Fruit fly (Drosophila melanogaster) whole organism, embryonic: ENCODE measurements around the gene CG8301.

Experiments
- Ada2b ChIP-seq: fragments of 200-800 bp; sonication (Bioruptor generic); IDR thresholded peaks from 2 replicates; pipeline ENCODE4 v1.3.6; 2022; ENCODE audit warnings: missing biosample characterization, missing genetic modification characterization
- Awh ChIP-seq: fragments of 200-800 bp; sonication (Bioruptor generic); IDR thresholded peaks from 2 replicates; pipeline ENCODE4, ENCODE4 v1.3.6; 2022; ENCODE audit warnings: missing biosample characterization, missing genetic modification characterization
- C15 ChIP-seq: fragments of 200-800 bp; sonication (Bioruptor generic); IDR thresholded peaks from 3 replicates; pipeline ENCODE4 v1.3.6; 2022; ENCODE audit warnings: missing biosample characterization, missing genetic modification characterization
- CG10147 ChIP-seq: fragments of 200-800 bp; sonication (Bioruptor generic); optimal IDR thresholded peaks from 2 replicates; lab custom pipeline; 2019; ENCODE audit warnings: missing biosample characterization, mild to moderate bottlenecking, missing genetic modification characterization, moderate library complexity
- CG11093 ChIP-seq: fragments of 200-800 bp; sonication (Bioruptor generic); IDR thresholded peaks from 3 replicates; pipeline ENCODE4 v1.3.6; 2022; ENCODE audit warnings: missing biosample characterization, missing genetic modification characterization
- CG11504 ChIP-seq: fragments of 200-800 bp; sonication (Bioruptor generic); optimal IDR thresholded peaks from 3 replicates; lab custom pipeline; 2019; ENCODE audit warnings: missing biosample characterization, mild to moderate bottlenecking, missing genetic modification characterization, moderate library complexity
- CG12659 ChIP-seq: fragments of 200-800 bp; sonication (Bioruptor generic); optimal IDR thresholded peaks from 3 replicates; lab custom pipeline; 2017; ENCODE audit warnings: mild to moderate bottlenecking, missing biosample characterization, missing genetic modification reagents, missing genetic modification characterization
- CG12744 ChIP-seq: fragments of 200-800 bp; sonication (Bioruptor generic); optimal IDR thresholded peaks from 2 replicates; lab custom pipeline; 2016; ENCODE audit warnings: missing biosample characterization, missing genetic modification characterization
- CG12942 ChIP-seq: fragments of 200-800 bp; sonication (Bioruptor generic); optimal IDR thresholded peaks from 3 replicates; lab custom pipeline; 2016; ENCODE audit warnings: missing biosample characterization, missing genetic modification characterization
- CG17912 ChIP-seq: fragments of 200-800 bp; sonication (Bioruptor generic); optimal IDR thresholded peaks from 2 replicates; lab custom pipeline; 2018; ENCODE audit warnings: missing biosample characterization, mild to moderate bottlenecking, missing genetic modification characterization
- CG1792 ChIP-seq: fragments of 200-800 bp; sonication (Bioruptor generic); optimal IDR thresholded peaks from 2 replicates; lab custom pipeline; 2016; ENCODE audit warnings: missing biosample characterization, missing genetic modification characterization
- CG2116 ChIP-seq: fragments of 200-800 bp; sonication (Bioruptor generic); optimal IDR thresholded peaks from 3 replicates; lab custom pipeline; 2018; ENCODE audit warnings: missing biosample characterization, mild to moderate bottlenecking, missing genetic modification characterization
- CG2712 ChIP-seq: fragments of 200-800 bp; optimal IDR thresholded peaks from 3 replicates; lab custom pipeline; 2019; ENCODE audit warnings: missing biosample characterization, mild to moderate bottlenecking, missing genetic modification characterization, moderate library complexity
- CG2875 ChIP-seq: fragments of 200-800 bp; sonication (Bioruptor generic); optimal IDR thresholded peaks from 2 replicates; lab custom pipeline; 2017; ENCODE audit warnings: missing biosample characterization, mild to moderate bottlenecking, missing genetic modification characterization, missing genetic modification reagents
- CG3281 ChIP-seq: fragments of 200-800 bp; sonication (Bioruptor generic); optimal IDR thresholded peaks from 3 replicates; lab custom pipeline; 2017; ENCODE audit warnings: missing biosample characterization, mild to moderate bottlenecking, missing genetic modification characterization
- CG3838 ChIP-seq: fragments of 200-800 bp; sonication (Bioruptor generic); optimal IDR thresholded peaks from 3 replicates; lab custom pipeline; 2016; ENCODE audit warnings: missing biosample characterization, missing genetic modification characterization
- CG3847 ChIP-seq: fragments of 200-800 bp; sonication (Bioruptor generic); IDR thresholded peaks from 2 replicates; pipeline ENCODE4 v1.3.6; 2022; ENCODE audit warnings: missing biosample characterization, missing genetic modification characterization
- CG3995 ChIP-seq: fragments of 200-800 bp; sonication (Bioruptor generic); optimal IDR thresholded peaks from 3 replicates; lab custom pipeline; 2016; ENCODE audit warnings: missing biosample characterization, missing genetic modification characterization
- CG4282 ChIP-seq: fragments of 200-800 bp; sonication (Bioruptor generic); optimal IDR thresholded peaks from 2 replicates; lab custom pipeline; 2016; ENCODE audit warnings: missing biosample characterization, missing genetic modification characterization
- CG4404 ChIP-seq: fragments of 200-800 bp; sonication (Bioruptor generic); IDR thresholded peaks from 2 replicates; pipeline ENCODE4 v1.3.6; 2022; ENCODE audit warnings: missing biosample characterization, missing genetic modification characterization
- CG6689 ChIP-seq: fragments of 200-800 bp; sonication (Bioruptor generic); IDR thresholded peaks from 2 replicates; pipeline ENCODE4 v1.3.6; 2022; ENCODE audit warnings: missing biosample characterization, missing genetic modification characterization
- CG8281 ChIP-seq: fragments of 200-800 bp; sonication (Bioruptor generic); optimal IDR thresholded peaks from 2 replicates; lab custom pipeline; 2018; ENCODE audit warnings: missing biosample characterization, mild to moderate bottlenecking, missing genetic modification characterization, moderate library complexity
- CG8290 ChIP-seq, 3 experiments: fragments of 200-800 bp; sonication (Bioruptor generic); optimal IDR thresholded peaks; 2 replicates each; lab custom pipeline; 2016 to 2019; ENCODE audit warnings: missing biosample characterization in 3 of 3, missing genetic modification characterization in 3 of 3, mild to moderate bottlenecking in 2 of 3, moderate library complexity in 1 of 3
- CG8359 ChIP-seq: fragments of 200-800 bp; sonication (Bioruptor generic); optimal IDR thresholded peaks from 2 replicates; lab custom pipeline; 2017; ENCODE audit warnings: missing biosample characterization, mild to moderate bottlenecking, missing genetic modification characterization, borderline replicate concordance
- CG9876 ChIP-seq: fragments of 200-800 bp; sonication (Bioruptor generic); optimal IDR thresholded peaks from 2 replicates; lab custom pipeline; 2016; ENCODE audit warnings: missing biosample characterization, missing genetic modification characterization
- E2f1 ChIP-seq: fragments of 200-800 bp; sonication (Bioruptor generic); IDR thresholded peaks from 2 replicates; pipeline ENCODE4 v1.3.6; 2022; ENCODE audit warnings: missing biosample characterization, missing genetic modification characterization
- Jarid2 ChIP-seq: fragments of 200-800 bp; sonication (Bioruptor generic); optimal IDR thresholded peaks from 3 replicates; lab custom pipeline; 2017; ENCODE audit warnings: mild to moderate bottlenecking, missing biosample characterization, missing genetic modification reagents, missing genetic modification characterization
- Mad ChIP-seq: fragments of 200-800 bp; sonication (Bioruptor generic); optimal IDR thresholded peaks from 2 replicates; lab custom pipeline; 2016; ENCODE audit warnings: missing biosample characterization, missing genetic modification characterization
- NC2α ChIP-seq: fragments of 200-800 bp; sonication (Bioruptor generic); optimal IDR thresholded peaks from 2 replicates; lab custom pipeline; 2016; ENCODE audit warnings: missing biosample characterization, missing genetic modification characterization
- NC2β ChIP-seq: fragments of 200-800 bp; sonication (Bioruptor generic); optimal IDR thresholded peaks from 2 replicates; lab custom pipeline; 2016; ENCODE audit warnings: missing biosample characterization, missing genetic modification characterization
- Oaz ChIP-seq: fragments of 200-800 bp; sonication (Bioruptor generic); IDR thresholded peaks from 2 replicates; pipeline ENCODE4 v1.3.6; 2022; ENCODE audit warnings: missing biosample characterization, missing genetic modification characterization
- Taf1 ChIP-seq: fragments of 200-800 bp; sonication (Bioruptor generic); IDR thresholded peaks from 2 replicates; pipeline ENCODE4 v1.3.6; 2022; ENCODE audit warnings: missing biosample characterization, missing genetic modification characterization
- abd-A ChIP-seq: fragments of 200-800 bp; sonication (Bioruptor generic); optimal IDR thresholded peaks from 3 replicates; lab custom pipeline; 2019; ENCODE audit warnings: missing biosample characterization, mild to moderate bottlenecking, missing genetic modification characterization, moderate library complexity
- bigmax ChIP-seq: fragments of 200-800 bp; sonication (Bioruptor generic); optimal IDR thresholded peaks from 2 replicates; lab custom pipeline; 2018; ENCODE audit warnings: missing biosample characterization, mild to moderate bottlenecking, missing genetic modification characterization
- br ChIP-seq: fragments of >200 bp; optimal IDR thresholded peaks from 2 replicates; lab custom pipeline; 2017
- cas ChIP-seq: fragments of 200-800 bp; sonication (Bioruptor generic); IDR thresholded peaks from 2 replicates; pipeline ENCODE4 v1.3.6; 2022; ENCODE audit warnings: missing biosample characterization, missing genetic modification characterization
- cwo ChIP-seq: fragments of 200-800 bp; sonication (Bioruptor generic); optimal IDR thresholded peaks from 3 replicates; lab custom pipeline; 2017; ENCODE audit warnings: missing biosample characterization, missing genetic modification characterization, mild to moderate bottlenecking, moderate library complexity, missing genetic modification reagents
- disco-r ChIP-seq: fragments of 200-800 bp; sonication (Bioruptor generic); optimal IDR thresholded peaks from 2 replicates; lab custom pipeline; 2016; ENCODE audit warnings: missing biosample characterization, missing genetic modification characterization
- dysf ChIP-seq: fragments of 200-800 bp; sonication (Bioruptor generic); IDR thresholded peaks from 3 replicates; pipeline ENCODE4 v1.3.6; 2022; ENCODE audit warnings: missing biosample characterization, missing genetic modification characterization
- ewg ChIP-seq: fragments of 200-800 bp; sonication (Bioruptor generic); optimal IDR thresholded peaks from 3 replicates; lab custom pipeline; 2017; ENCODE audit warnings: mild to moderate bottlenecking, missing biosample characterization, missing genetic modification reagents, missing genetic modification characterization
- hbn ChIP-seq: fragments of 200-800 bp; sonication (Bioruptor generic); IDR thresholded peaks from 2 replicates; pipeline ENCODE4 v1.3.6; 2022; ENCODE audit warnings: missing biosample characterization, missing genetic modification characterization; ENCODE audit not compliant: partially characterized antibody
- jing ChIP-seq: fragments of 200-800 bp; sonication (Bioruptor generic); optimal IDR thresholded peaks from 2 replicates; lab custom pipeline; 2018; ENCODE audit warnings: missing biosample characterization, mild to moderate bottlenecking, missing genetic modification characterization
- kay ChIP-seq: fragments of 200-800 bp; sonication (Bioruptor generic); optimal IDR thresholded peaks from 2 replicates; lab custom pipeline; 2016; ENCODE audit warnings: missing biosample characterization, missing genetic modification characterization
- odd ChIP-seq: fragments of 200-800 bp; sonication (Bioruptor generic); optimal IDR thresholded peaks from 2 replicates; lab custom pipeline; 2017; ENCODE audit warnings: missing biosample characterization, mild to moderate bottlenecking, missing genetic modification characterization
- pfk ChIP-seq: fragments of 200-800 bp; sonication (Bioruptor generic); optimal IDR thresholded peaks from 2 replicates; lab custom pipeline; 2018; ENCODE audit warnings: missing biosample characterization, mild to moderate bottlenecking, missing genetic modification characterization, moderate library complexity
- pho ChIP-seq: fragments of 200-800 bp; sonication (Bioruptor generic); optimal IDR thresholded peaks from 2 replicates; lab custom pipeline; 2016; ENCODE audit warnings: missing biosample characterization, missing genetic modification characterization
- salm ChIP-seq: fragments of 200-800 bp; sonication (Bioruptor generic); optimal IDR thresholded peaks from 2 replicates; lab custom pipeline; 2018; ENCODE audit warnings: missing biosample characterization, mild to moderate bottlenecking, missing genetic modification characterization
- sd ChIP-seq: fragments of 200-800 bp; sonication (Bioruptor generic); optimal IDR thresholded peaks from 3 replicates; lab custom pipeline; 2018; ENCODE audit warnings: missing biosample characterization, mild to moderate bottlenecking, missing genetic modification characterization, moderate library complexity
- sens-2 ChIP-seq: fragments of 200-800 bp; sonication (Bioruptor generic); IDR thresholded peaks from 2 replicates; pipeline ENCODE4 v1.3.6; 2022; ENCODE audit warnings: missing biosample characterization, missing genetic modification characterization
- stwl ChIP-seq: fragments of 200-800 bp; sonication (Bioruptor generic); optimal IDR thresholded peaks from 3 replicates; lab custom pipeline; 2018; ENCODE audit warnings: missing biosample characterization, mild to moderate bottlenecking, missing genetic modification characterization, moderate library complexity
- wdn ChIP-seq: fragments of 200-800 bp; sonication (Bioruptor generic); IDR thresholded peaks from 2 replicates; pipeline ENCODE4 v1.3.6; 2022; ENCODE audit warnings: missing biosample characterization, missing genetic modification characterization
- yki ChIP-seq: fragments of >200 bp; optimal IDR thresholded peaks from 3 replicates; lab custom pipeline; 2018

Gene CG8301

dm6 chr3R:9613124-9613523 is 32.0 kb downstream of the CG8301 start:
- TF ChIP-seq CG12744 (GFP tag; lab: Kevin White, UChicago) = peak; percentile 12
- peak; percentile 76 for TF ChIP-seq CG3281
- peak; percentile 47 for TF ChIP-seq pho (GFP tag; lab: Kevin White, UChicago)
- TF ChIP-seq cas = no peak
- TF ChIP-seq wdn = no peak
- 0 out of 2 replicates have a peak, but pooled peaks have one; percentile 44 for TF ChIP-seq Awh (GFP tag; lab: Robert Waterston, UW)
- TF ChIP-seq CG2116 (GFP tag; lab: Kevin White, UChicago) = no peak
- peak; percentile 61 for TF ChIP-seq E2f1 (GFP tag; lab: Robert Waterston, UW)
- TF ChIP-seq CG17912 (GFP tag; lab: Kevin White, UChicago) = no peak
- no peak for TF ChIP-seq salm (tag; lab: Kevin White, UChicago)
- TF ChIP-seq NC2β (GFP tag; lab: Kevin White, UChicago) = peak; percentile 14
- TF ChIP-seq kay (GFP tag; lab: Kevin White, UChicago) = peak; percentile 36
- TF ChIP-seq CG12942 (GFP tag; lab: Kevin White, UChicago) = peak; percentile 24
- TF ChIP-seq CG12659 (GFP tag; lab: Kevin White, UChicago) = peak; percentile 10
- no peak for TF ChIP-seq CG8281
- TF ChIP-seq dysf (GFP tag; lab: Robert Waterston, UW) = peak; percentile 80
- TF ChIP-seq br = no peak
- peak; percentile 60 for TF ChIP-seq cwo (GFP tag; lab: Kevin White, UChicago)
- no peak for TF ChIP-seq CG3995 (GFP tag; lab: Kevin White, UChicago)
- TF ChIP-seq stwl (tag; lab: Kevin White, UChicago) = no peak
- TF ChIP-seq CG2875 = peak; percentile 24
- no peak for TF ChIP-seq CG6689 (GFP tag; lab: Robert Waterston, UW)
- no peak for TF ChIP-seq CG9876 (GFP tag; lab: Kevin White, UChicago)
- peak; percentile 15 for TF ChIP-seq Mad (GFP tag; lab: Kevin White, UChicago)
- TF ChIP-seq C15 (GFP tag; lab: Robert Waterston, UW) = no peak
- TF ChIP-seq jing (GFP tag; lab: Kevin White, UChicago) = no peak
- no peak for TF ChIP-seq hbn
- TF ChIP-seq Oaz = no peak
- peak; percentile 52 for TF ChIP-seq CG3847 (GFP tag; lab: Robert Waterston, UW)
- no peak for TF ChIP-seq NC2α (GFP tag; lab: Kevin White, UChicago)
- no peak for TF ChIP-seq Jarid2
- TF ChIP-seq CG8290 (GFP tag; optimal IDR thresholded peaks at IDR 0.05; lab: Kevin White, UChicago) = no peak
- peak in 1 of 2 experiments; percentile 41 for TF ChIP-seq CG8290 (tag; optimal IDR thresholded peaks at IDR 0.05; lab: Kevin White, UChicago)
- TF ChIP-seq disco-r (GFP tag; lab: Kevin White, UChicago) = peak; percentile 8
- no peak for TF ChIP-seq CG4404 (GFP tag; lab: Robert Waterston, UW)
- peak; percentile 46 for TF ChIP-seq CG2712
- TF ChIP-seq CG3838 (GFP tag; lab: Kevin White, UChicago) = no peak
- TF ChIP-seq odd (GFP tag; lab: Kevin White, UChicago) = no peak
- TF ChIP-seq ewg = peak; percentile 65
- TF ChIP-seq Taf1 (GFP tag; lab: Robert Waterston, UW) = no peak
- TF ChIP-seq sens-2 (GFP tag; lab: Robert Waterston, UW) = no peak
- peak; percentile 83 for TF ChIP-seq CG11504 (tag; lab: Kevin White, UChicago)
- no peak for TF ChIP-seq CG4282 (GFP tag; lab: Kevin White, UChicago)
- no peak for TF ChIP-seq abd-A (tag; lab: Kevin White, UChicago)
- TF ChIP-seq yki (lab: Kevin White, UChicago) = no peak
- TF ChIP-seq Ada2b = peak; percentile 74
- TF ChIP-seq CG10147 (GFP tag; lab: Kevin White, UChicago) = peak; percentile 65
- TF ChIP-seq CG1792 (GFP tag; lab: Kevin White, UChicago) = peak; percentile 59
- no peak for TF ChIP-seq sd
- TF ChIP-seq CG11093 (GFP tag; lab: Robert Waterston, UW) = no peak
- no peak for TF ChIP-seq CG8359 (GFP tag; lab: Kevin White, UChicago)
- no peak for TF ChIP-seq pfk
- no peak for TF ChIP-seq bigmax (GFP tag; lab: Kevin White, UChicago)
